Worm (Caenorhabditis elegans): ENCODE measurements around the gene F56D6.21.
A peak's percentile ranks its signal among the peaks of the same experiment; 100 is the strongest.
"Not testable (repeated sequence)": the region's sequence is repeated elsewhere in the genome, so short reads cannot be mapped to it uniquely, and the experiment has no call there.

F56D6.21 gene

ce11 chrIV:3918160-3918559 lies 13.4 kb downstream of the F56D6.21 start, which contains the start of gene F56D6.23:
TSS of gene F56D6.23 (plus strand) at chrIV:3918460.
- TF ChIP-seq F10E7.11 (tag; optimal IDR thresholded peaks at IDR 0.05) (no peak), mel-28 (tag; optimal IDR thresholded peaks at IDR 0.05; ENCODE audit: borderline replicate concordance) (no peak), Y53F4B.3 (GFP tag; IDR thresholded peaks at IDR 0.05) (no peak), ztf-25 (GFP tag; IDR thresholded peaks at IDR 0.05) (no peak), lin-54 (GFP tag; optimal IDR thresholded peaks at IDR 0.05) (no peak), hrde-1 (tag; optimal IDR thresholded peaks at IDR 0.05; ENCODE audit: borderline replicate concordance) (no peak)

ce11 chrIV:3919506-3919905 lies 14.8 kb downstream of the F56D6.21 start, which contains the start of gene srz-19:
TSS of gene srz-19 (plus strand) at chrIV:3919806.
- TF ChIP-seq C17E4.6 (GFP tag; IDR thresholded peaks at IDR 0.05), result no peak
- no peak for TF ChIP-seq tbx-9 (tag; optimal IDR thresholded peaks at IDR 0.05; ENCODE audit: borderline replicate concordance)
- TF ChIP-seq lin-40 (tag; optimal IDR thresholded peaks at IDR 0.05), result no peak
- TF ChIP-seq K11D2.4 (GFP tag; IDR thresholded peaks at IDR 0.05), result no peak
- TF ChIP-seq nhr-179 (tag; optimal IDR thresholded peaks at IDR 0.05), result no peak
- no peak for TF ChIP-seq dpl-1 (GFP tag; optimal IDR thresholded peaks at IDR 0.05)
- TF ChIP-seq nfya-2 (GFP tag; IDR thresholded peaks at IDR 0.05), result no peak

ce11 chrIV:3921898-3922297 lies 17.2 kb downstream of the F56D6.21 start, which contains the start of gene clec-67:
TSS of gene clec-67 (plus strand) at chrIV:3922165.
- TF ChIP-seq nhr-80 (tag; optimal IDR thresholded peaks at IDR 0.05) (peak; percentile 44), him-1 (tag; optimal IDR thresholded peaks at IDR 0.05) (no peak)

- TF ChIP-seq Y53G8AR.9 (GFP tag; conservative IDR thresholded peaks at IDR 0.05), result no peak
- no peak for TF ChIP-seq attf-3 (GFP tag; conservative IDR thresholded peaks at IDR 0.05)
- TF ChIP-seq dpl-1 (GFP tag; optimal IDR thresholded peaks at IDR 0.05), result no peak
- TF ChIP-seq F55B11.4 (tag; optimal IDR thresholded peaks at IDR 0.05; ENCODE audit: borderline replicate concordance, insufficient read depth), result no peak
- TF ChIP-seq B0261.1 (tag; optimal IDR thresholded peaks at IDR 0.05), result no peak
- TF ChIP-seq F23B12.7 (tag; optimal IDR thresholded peaks at IDR 0.05; ENCODE audit: insufficient read depth), result no peak
- no peak for TF ChIP-seq sptf-2 (GFP tag; optimal IDR thresholded peaks at IDR 0.05)
Measured at ce11 chrIV:3926117-3926516, 21.4 kb downstream of the F56D6.21 start, which contains the start of gene clec-68. TSS of gene clec-68 (plus strand) at chrIV:3926417.

- TF ChIP-seq cebp-2 (GFP tag; IDR thresholded peaks at IDR 0.05); repo-1 (tag; optimal IDR thresholded peaks at IDR 0.05); hmg-1.2 (GFP tag; IDR thresholded peaks at IDR 0.05): not testable (repeated sequence)
Measured at ce11 chrIV:3932408-3932807, 27.7 kb downstream of the F56D6.21 start, which contains the start of gene clec-70. TSS of gene clec-70 (plus strand) at chrIV:3932708.

ce11 chrIV:3937097-3937496 lies 32.4 kb downstream of the F56D6.21 start, which contains the start of gene clec-71:
TSS of gene clec-71 (plus strand) at chrIV:3937458.
- TF ChIP-seq pha-4 (tag; optimal IDR thresholded peaks at IDR 0.05) (no peak), die-1 (tag; optimal IDR thresholded peaks at IDR 0.05) (no peak), T26A5.8 (tag; optimal IDR thresholded peaks at IDR 0.05) (no peak), F39B2.1 (GFP tag; IDR thresholded peaks at IDR 0.05) (no peak), ceh-58 (GFP tag; IDR thresholded peaks at IDR 0.05) (no peak), lsy-27 (tag; optimal IDR thresholded peaks at IDR 0.05; ENCODE audit: borderline replicate concordance, insufficient read depth) (no peak), snpc-3.4 (tag; optimal IDR thresholded peaks at IDR 0.05) (no peak), tlf-1 (GFP tag; optimal IDR thresholded peaks at IDR 0.05) (no peak), ama-1 (optimal IDR thresholded peaks at IDR 0.05) (no peak), ama-1 (GFP tag; optimal IDR thresholded peaks at IDR 0.05) (no peak), tbx-9 (tag; optimal IDR thresholded peaks at IDR 0.05; ENCODE audit: borderline replicate concordance) (no peak), akir-1 (GFP tag; optimal IDR thresholded peaks at IDR 0.05) (no peak), Y95B8A.8 (GFP tag; IDR thresholded peaks at IDR 0.05) (no peak), K11D2.4 (GFP tag; IDR thresholded peaks at IDR 0.05) (no peak), fkh-3 (tag; optimal IDR thresholded peaks at IDR 0.05) (no peak), lin-54 (GFP tag; optimal IDR thresholded peaks at IDR 0.05) (no peak)
